Worm (Caenorhabditis elegans) whole organism, mixed stage, embryonic: Measurements from ENCODE around the gene F10E9.4.
"Not testable (repeated sequence)": the region's sequence is repeated elsewhere in the genome, so short reads cannot be mapped to it uniquely, and the experiment has no call there.

ENCODE experiments used
- M03D4.4 ChIP-seq: sonication (generic microtip); optimal IDR thresholded peaks from 2 replicates; lab custom pipeline; 2017; ENCODE audit warnings: mild to moderate bottlenecking, missing genetic modification characterization, missing compliant biosample characterization
- bed-3 ChIP-seq: fragments of 200-800 bp; sonication (Bioruptor generic); optimal IDR thresholded peaks from 3 replicates; lab custom pipeline; 2018; ENCODE audit warnings: mild to moderate bottlenecking, missing genetic modification characterization, moderate library complexity, missing compliant biosample characterization
- blmp-1 ChIP-seq: fragments of 150-350 bp; optimal IDR thresholded peaks from 2 replicates; lab custom pipeline; 2014; ENCODE audit warnings: missing biosample characterization, missing genetic modification characterization
- ceh-39 ChIP-seq: fragments of 150-350 bp; optimal IDR thresholded peaks from 2 replicates; lab custom pipeline; 2014; ENCODE audit warnings: missing biosample characterization, missing genetic modification characterization
- ceh-43 ChIP-seq: fragments of 200-800 bp; sonication (Bioruptor generic); optimal IDR thresholded peaks from 2 replicates; lab custom pipeline; 2018; ENCODE audit warnings: mild to moderate bottlenecking, missing genetic modification characterization, moderate library complexity, missing compliant biosample characterization
- ceh-83 ChIP-seq: fragments of 200-800 bp; sonication (Bioruptor generic); optimal IDR thresholded peaks from 2 replicates; lab custom pipeline; 2018; ENCODE audit warnings: mild to moderate bottlenecking, missing genetic modification characterization, missing compliant biosample characterization
- ces-1 ChIP-seq: fragments of 150-350 bp; optimal IDR thresholded peaks from 2 replicates; lab custom pipeline; 2014; ENCODE audit warnings: missing biosample characterization, missing genetic modification reagents, missing genetic modification characterization
- cnd-1 ChIP-seq: fragments of 200-800 bp; sonication (Bioruptor generic); optimal IDR thresholded peaks from 2 replicates; lab custom pipeline; 2018; ENCODE audit warnings: mild to moderate bottlenecking, missing genetic modification characterization, missing compliant biosample characterization
- drap-1 ChIP-seq: fragments of 200-800 bp; sonication (Bioruptor generic); optimal IDR thresholded peaks from 3 replicates; lab custom pipeline; 2018; ENCODE audit warnings: mild to moderate bottlenecking, missing genetic modification characterization, missing compliant biosample characterization
- elt-1 ChIP-seq: sonication (generic microtip); optimal IDR thresholded peaks from 2 replicates; lab custom pipeline; 2017; ENCODE audit warnings: missing genetic modification characterization, mild to moderate bottlenecking, missing compliant biosample characterization, antibody characterized with exemption, moderate library complexity, borderline replicate concordance; ENCODE audit not compliant: insufficient read depth
- elt-3 ChIP-seq: fragments of 150-350 bp; optimal IDR thresholded peaks from 2 replicates; lab custom pipeline; 2014; ENCODE audit warnings: missing biosample characterization, missing genetic modification characterization
- ham-2 ChIP-seq: fragments of 200-800 bp; sonication (Bioruptor generic); optimal IDR thresholded peaks from 2 replicates; lab custom pipeline; 2018; ENCODE audit warnings: mild to moderate bottlenecking, missing genetic modification characterization, missing compliant biosample characterization
- lin-32 ChIP-seq: fragments of 200-800 bp; sonication (Bioruptor generic); optimal IDR thresholded peaks from 2 replicates; lab custom pipeline; 2018; ENCODE audit warnings: mild to moderate bottlenecking, missing genetic modification characterization, missing compliant biosample characterization
- lsy-2 ChIP-seq: fragments of 150-350 bp; optimal IDR thresholded peaks from 2 replicates; lab custom pipeline; 2014; ENCODE audit warnings: missing biosample characterization, missing genetic modification characterization
- mls-2 ChIP-seq: sonication (generic microtip); optimal IDR thresholded peaks from 2 replicates; lab custom pipeline; 2016; ENCODE audit warnings: mild to moderate bottlenecking, missing genetic modification characterization, moderate library complexity, missing compliant biosample characterization
- nhr-12 ChIP-seq: fragments of 150-350 bp; optimal IDR thresholded peaks from 2 replicates; lab custom pipeline; 2014; ENCODE audit warnings: missing biosample characterization, missing genetic modification characterization
- nhr-237 ChIP-seq: fragments of 150-350 bp; optimal IDR thresholded peaks from 2 replicates; lab custom pipeline; 2014; ENCODE audit warnings: missing biosample characterization, missing genetic modification characterization
- nhr-28 ChIP-seq: fragments of 150-350 bp; optimal IDR thresholded peaks from 2 replicates; lab custom pipeline; 2014; ENCODE audit warnings: missing biosample characterization, missing genetic modification characterization
- nhr-76 ChIP-seq: sonication (generic microtip); optimal IDR thresholded peaks from 2 replicates; lab custom pipeline; 2017; ENCODE audit warnings: missing biosample characterization, missing genetic modification characterization
- pha-4 ChIP-seq: fragments of 150-350 bp; optimal IDR thresholded peaks from 2 replicates; lab custom pipeline; 2018; ENCODE audit warnings: missing biosample characterization, missing genetic modification reagents, missing genetic modification characterization
- sem-2 ChIP-seq: fragments of 200-800 bp; sonication (Bioruptor generic); optimal IDR thresholded peaks from 2 replicates; lab custom pipeline; 2018; ENCODE audit warnings: mild to moderate bottlenecking, missing genetic modification characterization, missing compliant biosample characterization
- tbx-8 ChIP-seq: fragments of 200-800 bp; sonication (Bioruptor generic); optimal IDR thresholded peaks from 2 replicates; lab custom pipeline; 2018; ENCODE audit warnings: mild to moderate bottlenecking, missing genetic modification characterization, moderate library complexity, missing compliant biosample characterization
- unc-120 ChIP-seq: sonication (generic microtip); optimal IDR thresholded peaks from 2 replicates; lab custom pipeline; 2017; ENCODE audit warnings: missing genetic modification characterization, missing compliant biosample characterization; ENCODE audit not compliant: poor library complexity, severe bottlenecking
- unc-39 ChIP-seq: fragments of 150-350 bp; optimal IDR thresholded peaks from 2 replicates; lab custom pipeline; 2014; ENCODE audit warnings: missing biosample characterization, missing genetic modification characterization
- ztf-11 ChIP-seq: fragments of 150-350 bp; optimal IDR thresholded peaks from 2 replicates; lab custom pipeline; 2014; ENCODE audit warnings: missing biosample characterization, missing genetic modification characterization

Gene F10E9.4

ce11 chrIII:8331779-8332178, 23.4 kb downstream of the F10E9.4 start, which contains the start of the genes mrps-18A and ZC262.2:
TSS of gene mrps-18A (minus strand) at chrIII:8331919.
TSS of gene ZC262.2 (plus strand) at chrIII:8332062.
- no peak for TF ChIP-seq sem-2 (GFP tag; lab: Kevin White, UChicago)
- TF ChIP-seq ces-1 (GFP tag; lab: Kevin White, UChicago), result peak; percentile 4
- TF ChIP-seq cnd-1 (tag; lab: Kevin White, UChicago), result no peak
- TF ChIP-seq mls-2 (tag; lab: Kevin White, UChicago), result no peak
- TF ChIP-seq bed-3 (GFP tag; lab: Kevin White, UChicago), result no peak
- TF ChIP-seq pha-4 (tag; lab: Kevin White, UChicago), result no peak
- TF ChIP-seq unc-39, result no peak
- no peak for TF ChIP-seq lin-32 (GFP tag; lab: Kevin White, UChicago)
- no peak for TF ChIP-seq nhr-237
- TF ChIP-seq lsy-2 (tag; lab: Kevin White, UChicago), result peak; percentile 95
- TF ChIP-seq nhr-76, result no peak

- TF ChIP-seq elt-1 (tag; lab: Kevin White, UChicago), result no peak
- no peak for TF ChIP-seq ceh-39
- TF ChIP-seq unc-120 (tag; lab: Kevin White, UChicago), result no peak
- no peak for TF ChIP-seq elt-3 (tag; lab: Kevin White, UChicago)
- TF ChIP-seq unc-39, result no peak
- TF ChIP-seq M03D4.4 (tag; lab: Kevin White, UChicago), result no peak
- no peak for TF ChIP-seq ces-1 (GFP tag; lab: Kevin White, UChicago)
- TF ChIP-seq cnd-1 (tag; lab: Kevin White, UChicago), result no peak
Measured at ce11 chrIII:8334432-8334831, 26.1 kb downstream of the F10E9.4 start, which contains the start of gene ZC262.4. TSS of gene ZC262.4 (minus strand) at chrIII:8334532.

ce11 chrIII:8339372-8339771, 31.0 kb downstream of the F10E9.4 start, which contains the start of gene clc-28:
TSS of gene clc-28 (minus strand) at chrIII:8339472.
- not testable (repeated sequence) for TF ChIP-seq ceh-43; M03D4.4 (tag; lab: Kevin White, UChicago); ztf-11 (tag; lab: Kevin White, UChicago)

ce11 chrIII:8344283-8344682, 35.9 kb downstream of the F10E9.4 start, which contains the start of gene ZC262.7:
TSS of gene ZC262.7 (minus strand) at chrIII:8344336.
- not testable (repeated sequence) for TF ChIP-seq ceh-39; ham-2 (GFP tag; lab: Kevin White, UChicago); nhr-28 (tag; lab: Kevin White, UChicago)

ce11 chrIII:8347822-8348221, 39.5 kb downstream of the F10E9.4 start, which contains the start of gene clc-29:
TSS of gene clc-29 (minus strand) at chrIII:8347922.
- TF ChIP-seq ceh-43, nhr-12, blmp-1: not testable (repeated sequence)

- TF ChIP-seq unc-120 (tag; lab: Kevin White, UChicago) (no peak), nhr-12 (no peak), mls-2 (tag; lab: Kevin White, UChicago) (no peak), ham-2 (GFP tag; lab: Kevin White, UChicago) (peak; percentile 11), elt-3 (tag; lab: Kevin White, UChicago) (peak; percentile 13), drap-1 (GFP tag; lab: Kevin White, UChicago) (no peak), ces-1 (GFP tag; lab: Kevin White, UChicago) (peak; percentile 50), nhr-237 (peak; percentile 69), pha-4 (tag; lab: Kevin White, UChicago) (peak; percentile 78)
Measured at ce11 chrIII:8354644-8355461, 46.5 kb downstream of the F10E9.4 start, which contains the start of gene unc-116. TSS of gene unc-116 (minus strand) at chrIII:8355174.

- TF ChIP-seq cnd-1 (tag; lab: Kevin White, UChicago) (no peak), nhr-12 (no peak), tbx-8 (GFP tag; lab: Kevin White, UChicago) (no peak), drap-1 (GFP tag; lab: Kevin White, UChicago) (no peak), nhr-237 (no peak), ceh-83 (GFP tag; lab: Kevin White, UChicago) (no peak), bed-3 (GFP tag; lab: Kevin White, UChicago) (no peak), elt-1 (tag; lab: Kevin White, UChicago) (no peak), ztf-11 (tag; lab: Kevin White, UChicago) (no peak), lin-32 (GFP tag; lab: Kevin White, UChicago) (no peak), unc-120 (tag; lab: Kevin White, UChicago) (no peak)
Measured at ce11 chrIII:8355462-8355815, 47.1 kb downstream of the F10E9.4 start.
